Fruit fly (Drosophila melanogaster) whole organism, adult: ENCODE measurements around the gene CG5989.

Source experiments
- CG11617 ChIP-seq: fragments of 200-800 bp; sonication (Bioruptor generic); optimal IDR thresholded peaks from 2 replicates; lab custom pipeline; 2017; ENCODE audit warnings: mild to moderate bottlenecking, missing biosample characterization, missing genetic modification reagents, missing genetic modification characterization
- CG12768 ChIP-seq: fragments of 200-800 bp; sonication (Bioruptor generic); optimal IDR thresholded peaks from 2 replicates; lab custom pipeline; 2017; ENCODE audit warnings: missing biosample characterization, missing genetic modification characterization, mild to moderate bottlenecking, moderate library complexity, missing genetic modification reagents
- CG14711 ChIP-seq: fragments of 200-800 bp; sonication (Bioruptor generic); optimal IDR thresholded peaks from 2 replicates; lab custom pipeline; 2018; ENCODE audit warnings: missing biosample characterization, mild to moderate bottlenecking, missing genetic modification characterization, moderate library complexity
- CG1620 ChIP-seq: fragments of 200-800 bp; sonication (Bioruptor generic); optimal IDR thresholded peaks from 2 replicates; lab custom pipeline; 2016; ENCODE audit warnings: missing biosample characterization, missing genetic modification characterization
- CG33017 ChIP-seq: fragments of 200-800 bp; sonication (Bioruptor generic); optimal IDR thresholded peaks from 2 replicates; lab custom pipeline; 2018; ENCODE audit warnings: missing biosample characterization, mild to moderate bottlenecking, missing genetic modification characterization, moderate library complexity
- CG5204 ChIP-seq: fragments of 200-800 bp; sonication (Bioruptor generic); optimal IDR thresholded peaks from 2 replicates; lab custom pipeline; 2016; ENCODE audit warnings: missing biosample characterization, missing genetic modification characterization
- CG7045 ChIP-seq: fragments of 200-800 bp; sonication (Bioruptor generic); optimal IDR thresholded peaks from 2 replicates; lab custom pipeline; 2017; ENCODE audit warnings: missing biosample characterization, mild to moderate bottlenecking, missing genetic modification characterization
- CG7101 ChIP-seq: fragments of 200-800 bp; sonication (Bioruptor generic); optimal IDR thresholded peaks from 2 replicates; lab custom pipeline; 2018; ENCODE audit warnings: missing biosample characterization, mild to moderate bottlenecking, missing genetic modification characterization, moderate library complexity
- Clk ChIP-seq: fragments of 200-800 bp; sonication (Bioruptor generic); optimal IDR thresholded peaks from 2 replicates; lab custom pipeline; 2017; ENCODE audit warnings: missing biosample characterization, missing genetic modification characterization
- Crg-1 ChIP-seq: fragments of 200-800 bp; sonication (Bioruptor generic); optimal IDR thresholded peaks from 2 replicates; lab custom pipeline; 2016; ENCODE audit warnings: missing biosample characterization, missing genetic modification characterization
- Hr96 ChIP-seq: fragments of 200-800 bp; sonication (Bioruptor generic); optimal IDR thresholded peaks from 2 replicates; lab custom pipeline; 2016; ENCODE audit warnings: missing biosample characterization, missing genetic modification characterization
- Mnt ChIP-seq: fragments of 200-800 bp; sonication (Bioruptor generic); optimal IDR thresholded peaks from 2 replicates; lab custom pipeline; 2016; ENCODE audit warnings: missing biosample characterization, mild to moderate bottlenecking, missing genetic modification characterization
- bab1 ChIP-seq: fragments of 200-800 bp; sonication (Bioruptor generic); optimal IDR thresholded peaks from 3 replicates; lab custom pipeline; 2019; ENCODE audit warnings: missing biosample characterization, mild to moderate bottlenecking, missing genetic modification characterization, moderate library complexity
- cic ChIP-seq: fragments of 200-800 bp; sonication (Bioruptor generic); optimal IDR thresholded peaks from 2 replicates; lab custom pipeline; 2017; ENCODE audit warnings: missing biosample characterization, mild to moderate bottlenecking, missing genetic modification characterization, moderate library complexity
- cnc ChIP-seq, 2 experiments: fragments of >200 bp; optimal IDR thresholded peaks; 2 replicates each; lab custom pipeline; 2017
- kay ChIP-seq: fragments of 200-800 bp; sonication (Bioruptor generic); peaks from one replicate; lab custom pipeline; 2016; ENCODE audit warnings: missing biosample characterization, missing genetic modification characterization, borderline replicate concordance
- ovo ChIP-seq: fragments of 200-800 bp; sonication (Bioruptor generic); optimal IDR thresholded peaks from 2 replicates; lab custom pipeline; 2016; ENCODE audit warnings: missing biosample characterization, missing genetic modification characterization
- pad ChIP-seq: fragments of 200-800 bp; sonication (Bioruptor generic); optimal IDR thresholded peaks from 3 replicates; lab custom pipeline; 2017; ENCODE audit warnings: missing biosample characterization, missing genetic modification characterization, mild to moderate bottlenecking, moderate library complexity, missing genetic modification reagents
- tj ChIP-seq: fragments of 200-800 bp; sonication (Bioruptor generic); optimal IDR thresholded peaks from 3 replicates; lab custom pipeline; 2017; ENCODE audit warnings: missing biosample characterization, mild to moderate bottlenecking, missing genetic modification characterization, moderate library complexity
- toe ChIP-seq: fragments of 200-800 bp; sonication (Bioruptor generic); optimal IDR thresholded peaks from 2 replicates; lab custom pipeline; 2016; ENCODE audit warnings: missing biosample characterization, missing genetic modification characterization

The CG5989 gene

DNA sequence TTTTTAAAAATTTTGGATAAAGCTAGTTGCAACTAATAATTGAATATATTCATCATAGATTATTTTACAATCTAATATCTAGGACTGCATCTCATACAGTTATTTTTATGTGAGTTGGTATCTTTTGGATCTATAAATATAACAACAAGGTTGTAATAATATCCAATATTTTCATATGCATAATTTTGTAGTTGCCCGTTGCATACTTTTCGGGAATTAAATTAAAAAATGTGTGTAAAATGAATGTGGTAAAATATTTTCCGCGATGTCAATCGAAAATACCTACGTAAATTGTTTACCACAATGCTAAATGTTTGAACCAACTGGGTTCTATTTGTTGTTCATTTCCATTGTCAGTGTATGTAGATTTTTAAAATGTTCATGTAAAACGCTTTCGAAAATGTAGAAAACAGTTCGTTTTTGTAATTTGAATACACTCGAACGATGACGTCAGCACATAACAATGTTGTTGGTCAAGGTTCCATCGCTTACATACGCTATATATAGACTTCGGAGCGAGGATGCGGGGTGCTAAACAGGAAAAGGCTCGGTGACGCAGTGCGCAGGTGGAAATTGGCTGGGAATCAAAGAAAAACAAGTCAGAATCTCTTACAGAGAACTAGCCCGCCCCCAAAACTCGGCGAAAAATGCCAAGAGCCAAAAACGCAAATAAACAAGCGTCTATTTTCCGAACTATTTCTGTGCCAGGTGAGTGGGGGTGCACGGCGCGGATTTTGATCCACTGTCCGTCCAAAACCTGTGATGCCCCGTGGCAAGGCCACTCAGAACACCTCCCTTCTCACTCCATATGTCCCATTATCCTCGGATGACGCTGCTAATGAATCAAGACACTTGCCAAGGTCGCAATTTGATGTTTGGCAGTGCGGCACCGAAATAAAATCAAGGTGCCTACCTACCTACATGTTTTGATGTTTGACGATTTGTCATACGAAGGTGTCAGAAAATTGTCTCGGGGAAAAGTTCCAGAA lies 24.2 kb upstream of the CG5989 start:
- peak; percentile 33 for TF ChIP-seq CG7101 (tag; lab: Kevin White, UChicago)
- no peak for TF ChIP-seq toe (GFP tag; lab: Kevin White, UChicago)
- TF ChIP-seq cic (GFP tag; lab: Kevin White, UChicago): no peak
- no peak for TF ChIP-seq CG1620 (GFP tag; lab: Kevin White, UChicago)
- TF ChIP-seq kay (GFP tag; lab: Kevin White, UChicago): peak; percentile 60
- peak; percentile 43 for TF ChIP-seq Mnt (GFP tag; lab: Kevin White, UChicago)
- peak; percentile 37 for TF ChIP-seq Hr96 (GFP tag; lab: Kevin White, UChicago)
- TF ChIP-seq CG5204 (GFP tag; lab: Kevin White, UChicago): peak; percentile 11
- TF ChIP-seq CG11617 (GFP tag; lab: Kevin White, UChicago): peak; percentile 80

DNA sequence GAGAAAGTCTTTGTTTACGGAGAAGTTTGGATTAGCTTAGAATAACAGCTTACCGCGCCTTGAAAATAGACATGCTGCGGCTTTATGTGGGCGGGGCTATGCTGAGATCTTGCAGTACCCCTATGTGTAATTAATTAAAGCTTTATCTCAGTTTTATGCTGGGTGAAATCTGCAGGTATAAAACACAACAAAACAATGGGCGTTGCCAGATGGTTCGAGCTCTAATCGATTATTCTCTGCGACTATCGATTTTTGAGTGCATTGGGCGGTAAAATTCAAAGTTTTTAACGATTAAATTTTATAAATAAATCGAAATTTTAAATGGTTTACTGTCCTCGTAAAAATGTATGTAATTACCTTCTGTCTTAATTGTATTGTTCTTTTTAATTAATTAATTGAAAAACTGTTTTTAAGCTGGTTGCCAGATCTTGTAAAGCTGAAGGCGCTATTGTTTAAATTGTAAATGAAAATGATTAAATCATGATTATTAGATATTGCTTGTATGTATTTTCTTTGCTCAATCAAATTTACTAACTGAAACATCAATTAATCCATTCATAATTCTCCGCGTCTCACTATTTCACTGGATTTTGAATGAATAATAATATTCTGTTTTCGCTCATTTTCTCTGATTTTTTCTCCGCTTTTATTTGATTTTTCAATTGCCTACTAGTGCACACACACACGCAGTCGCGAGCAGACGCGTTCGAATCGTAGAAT lies 19.9 kb upstream of the CG5989 start, which contains the start of the genes GAPsec and Zasp66:
GAPsec (minus strand) TSS at position 200 of the 720 bp plus-strand sequence.
Zasp66 (plus strand) TSS at position 670 of the 720 bp plus-strand sequence.
- TF ChIP-seq bab1 (GFP tag; lab: Kevin White, UChicago) (peak; percentile 23), CG14711 (tag; lab: Kevin White, UChicago) (no peak), Mnt (GFP tag; lab: Kevin White, UChicago) (no peak), kay (GFP tag; lab: Kevin White, UChicago) (peak; percentile 7), Crg-1 (GFP tag; lab: Kevin White, UChicago) (no peak), CG11617 (GFP tag; lab: Kevin White, UChicago) (no peak)

DNA sequence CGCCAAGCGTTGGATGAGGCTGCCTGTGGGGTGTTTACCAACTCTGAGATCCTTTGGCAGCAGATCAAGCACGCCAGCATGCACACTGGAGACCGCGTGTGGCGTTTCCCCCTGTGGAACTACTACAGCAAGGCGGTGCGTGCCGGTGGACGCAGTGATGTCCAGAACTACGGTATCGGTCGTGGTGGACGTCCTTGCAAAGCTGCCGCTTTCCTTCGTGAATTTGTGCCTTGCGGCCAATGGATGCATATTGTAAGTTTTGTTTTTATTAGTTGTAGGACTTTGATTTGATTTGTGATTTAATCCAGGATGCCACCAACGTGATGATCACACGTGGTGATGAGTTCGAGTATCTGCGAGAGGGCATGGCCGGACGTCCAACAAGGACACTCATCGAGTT lies 17.5 kb upstream of the CG5989 start:
- no peak for TF ChIP-seq ovo (GFP tag; lab: Kevin White, UChicago)
- no peak for TF ChIP-seq CG11617 (GFP tag; lab: Kevin White, UChicago)
- no peak for TF ChIP-seq CG12768 (GFP tag; lab: Kevin White, UChicago)
- no peak for TF ChIP-seq tj (GFP tag; lab: Kevin White, UChicago)
- TF ChIP-seq Hr96 (GFP tag; lab: Kevin White, UChicago): no peak
- TF ChIP-seq cnc (optimal IDR thresholded peaks at IDR 0.05; lab: Kevin White, UChicago): no peak
- no peak for TF ChIP-seq Crg-1 (GFP tag; lab: Kevin White, UChicago)
- TF ChIP-seq toe (GFP tag; lab: Kevin White, UChicago): no peak
- no peak for TF ChIP-seq kay (GFP tag; lab: Kevin White, UChicago)
- no peak for TF ChIP-seq CG33017 (tag; lab: Kevin White, UChicago)
- no peak for TF ChIP-seq pad (GFP tag; lab: Kevin White, UChicago)
- TF ChIP-seq bab1 (GFP tag; lab: Kevin White, UChicago): no peak

DNA sequence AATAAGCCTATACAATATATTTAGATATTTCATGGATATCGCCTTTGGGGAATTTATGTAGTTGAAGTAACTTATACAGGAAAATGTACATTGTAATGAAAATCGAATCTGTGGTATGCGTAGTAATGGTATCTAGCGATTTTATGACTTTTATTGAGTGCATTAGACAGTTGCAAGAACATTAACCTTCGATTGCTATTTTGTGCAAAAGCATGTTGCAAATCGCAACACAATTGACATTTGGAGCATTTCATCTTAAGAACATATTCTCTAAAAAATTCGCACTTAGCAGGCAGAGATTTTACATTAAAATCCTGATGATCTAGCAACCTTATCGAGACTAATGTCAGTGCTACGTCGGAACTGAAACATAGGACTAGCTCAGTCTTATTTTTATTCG lies 15.6 kb upstream of the CG5989 start, which contains the start of gene S-Lap2:
S-Lap2 (plus strand) TSS at position 301 of the 400 bp plus-strand sequence.
- no peak for TF ChIP-seq bab1 (GFP tag; lab: Kevin White, UChicago)
- TF ChIP-seq toe (GFP tag; lab: Kevin White, UChicago): no peak
- TF ChIP-seq Crg-1 (GFP tag; lab: Kevin White, UChicago): no peak

DNA sequence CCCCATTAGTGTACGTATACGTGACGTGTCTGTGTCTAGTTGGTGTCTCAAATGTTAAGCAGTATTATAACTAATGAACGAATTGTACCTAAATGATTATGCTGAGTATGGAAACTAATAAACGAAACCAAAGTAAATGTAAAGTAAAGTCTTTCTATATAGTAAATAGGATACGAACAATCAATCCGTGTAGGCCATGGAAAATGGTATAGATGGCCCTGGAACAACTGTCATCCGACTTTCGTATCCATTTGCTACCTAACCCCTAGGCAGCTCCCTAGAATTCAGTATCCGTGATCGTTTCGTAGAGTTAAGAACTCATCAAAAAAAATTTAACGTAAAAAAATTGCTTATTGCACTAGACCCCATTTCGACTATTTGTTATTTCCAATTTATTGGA lies 13.0 kb upstream of the CG5989 start, which contains the start of gene S-Lap1:
S-Lap1 (plus strand) TSS at position 301 of the 400 bp plus-strand sequence.
- TF ChIP-seq Crg-1 (GFP tag; lab: Kevin White, UChicago): no peak
- no peak for TF ChIP-seq tj (GFP tag; lab: Kevin White, UChicago)
- TF ChIP-seq cnc (optimal IDR thresholded peaks at IDR 0.05; lab: Kevin White, UChicago): no peak
- TF ChIP-seq Clk (GFP tag; lab: Kevin White, UChicago): no peak

DNA sequence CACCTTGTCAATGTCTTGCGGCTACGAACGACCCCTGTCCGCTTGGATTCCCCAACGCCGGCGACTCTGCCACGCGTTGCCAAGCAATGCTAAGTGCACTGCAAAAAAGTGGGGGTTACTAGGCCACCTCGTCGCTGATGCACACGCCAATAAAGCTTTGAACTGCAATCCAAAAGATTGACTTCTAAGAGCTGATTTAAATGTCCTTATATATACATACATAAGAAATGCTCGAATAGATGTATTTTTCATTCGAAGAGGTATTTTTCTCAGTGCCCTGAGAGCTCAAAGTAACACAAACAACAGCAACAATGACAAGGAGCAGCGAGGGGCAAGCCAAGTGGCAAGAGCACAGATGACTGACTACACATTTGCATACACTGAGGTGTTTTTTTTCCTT lies 3.5 kb upstream of the CG5989 start:
- TF ChIP-seq toe (GFP tag; lab: Kevin White, UChicago) (peak; percentile 2), CG5204 (GFP tag; lab: Kevin White, UChicago) (peak; percentile 17), Hr96 (GFP tag; lab: Kevin White, UChicago) (no peak), ovo (GFP tag; lab: Kevin White, UChicago) (no peak), bab1 (GFP tag; lab: Kevin White, UChicago) (no peak), CG7045 (GFP tag; lab: Kevin White, UChicago) (peak; percentile 29)
